Fruit fly (Drosophila melanogaster) whole organism, embryonic: ENCODE results near the gene CG33543.

ENCODE experiments used
- Atf-2 ChIP-seq: fragments of 200-800 bp; sonication (Bioruptor generic); optimal IDR thresholded peaks from 2 replicates; lab custom pipeline; 2016; ENCODE audit warnings: missing biosample characterization, missing genetic modification characterization
- B-H1 ChIP-seq: fragments of 200-800 bp; sonication (Bioruptor generic); IDR thresholded peaks from 3 replicates; pipeline ENCODE4 v1.3.6; 2022; ENCODE audit warnings: missing biosample characterization, missing genetic modification characterization
- CG10366 ChIP-seq: fragments of 200-800 bp; sonication (Bioruptor generic); IDR thresholded peaks from 2 replicates; pipeline ENCODE4 v1.3.6; 2022; ENCODE audit warnings: missing biosample characterization, missing genetic modification characterization
- CG10543 ChIP-seq: fragments of 200-800 bp; sonication (Bioruptor generic); optimal IDR thresholded peaks from 3 replicates; lab custom pipeline; 2017; ENCODE audit warnings: missing biosample characterization, mild to moderate bottlenecking, missing genetic modification characterization, moderate library complexity
- CG14710 ChIP-seq: fragments of 200-800 bp; sonication (Bioruptor generic); optimal IDR thresholded peaks from 3 replicates; lab custom pipeline; 2019; ENCODE audit warnings: missing biosample characterization, mild to moderate bottlenecking, missing genetic modification characterization, moderate library complexity
- CG15479 ChIP-seq: fragments of 200-800 bp; sonication (Bioruptor generic); optimal IDR thresholded peaks from 3 replicates; lab custom pipeline; 2019; ENCODE audit warnings: missing biosample characterization, mild to moderate bottlenecking, missing genetic modification characterization, moderate library complexity
- CG1603 ChIP-seq: fragments of 200-800 bp; sonication (Bioruptor generic); optimal IDR thresholded peaks from 2 replicates; lab custom pipeline; 2019; ENCODE audit warnings: missing biosample characterization, mild to moderate bottlenecking, missing genetic modification characterization, moderate library complexity
- CG2116 ChIP-seq: fragments of 200-800 bp; sonication (Bioruptor generic); optimal IDR thresholded peaks from 3 replicates; lab custom pipeline; 2018; ENCODE audit warnings: missing biosample characterization, mild to moderate bottlenecking, missing genetic modification characterization
- CG34376 ChIP-seq: fragments of 200-800 bp; sonication (Bioruptor generic); optimal IDR thresholded peaks from 2 replicates; lab custom pipeline; 2018; ENCODE audit warnings: missing biosample characterization, mild to moderate bottlenecking, missing genetic modification characterization
- CG3838 ChIP-seq: fragments of 200-800 bp; sonication (Bioruptor generic); optimal IDR thresholded peaks from 3 replicates; lab custom pipeline; 2016; ENCODE audit warnings: missing biosample characterization, missing genetic modification characterization
- CG9215 ChIP-seq: fragments of 200-800 bp; sonication (Bioruptor generic); IDR thresholded peaks from 2 replicates; pipeline ENCODE4 v1.3.6; 2022; ENCODE audit warnings: missing biosample characterization, missing genetic modification characterization
- CoRest ChIP-seq: fragments of 200-800 bp; sonication (Bioruptor generic); optimal IDR thresholded peaks from 3 replicates; lab custom pipeline; 2018; ENCODE audit warnings: missing biosample characterization, mild to moderate bottlenecking, missing genetic modification characterization, moderate library complexity
- E2f2 ChIP-seq: fragments of 200-800 bp; sonication (Bioruptor generic); IDR thresholded peaks from 2 replicates; pipeline ENCODE4 v1.3.6; 2022; ENCODE audit warnings: missing biosample characterization, missing genetic modification characterization
- Ets65A ChIP-seq: fragments of 200-800 bp; sonication (Bioruptor generic); peaks from one replicate; lab custom pipeline; 2016; ENCODE audit warnings: missing biosample characterization, missing genetic modification characterization
- HmgD ChIP-seq: fragments of 200-800 bp; sonication (Bioruptor generic); optimal IDR thresholded peaks from 3 replicates; lab custom pipeline; 2016; ENCODE audit warnings: missing biosample characterization, missing genetic modification characterization
- Hr78 ChIP-seq, 2 experiments: fragments of 200-800 bp in 1 of 2; fragments of >200 bp in 1 of 2; sonication (Bioruptor generic) in 1 of 2; optimal IDR thresholded peaks; 2 replicates each; lab custom pipeline; 2017 to 2019; ENCODE audit warnings: missing biosample characterization in 2 of 2, missing genetic modification characterization in 2 of 2, mild to moderate bottlenecking in 1 of 2, moderate library complexity in 1 of 2
- Myb ChIP-seq: fragments of 200-800 bp; sonication (Bioruptor generic); optimal IDR thresholded peaks from 2 replicates; lab custom pipeline; 2016; ENCODE audit warnings: missing biosample characterization, missing genetic modification characterization
- Oaz ChIP-seq: fragments of 200-800 bp; sonication (Bioruptor generic); IDR thresholded peaks from 2 replicates; pipeline ENCODE4 v1.3.6; 2022; ENCODE audit warnings: missing biosample characterization, missing genetic modification characterization
- Ssrp ChIP-seq: fragments of 200-800 bp; sonication (Bioruptor generic); optimal IDR thresholded peaks from 2 replicates; lab custom pipeline; 2018; ENCODE audit warnings: missing biosample characterization, mild to moderate bottlenecking, missing genetic modification characterization, moderate library complexity
- ase ChIP-seq: fragments of 200-800 bp; sonication (Bioruptor generic); IDR thresholded peaks from 3 replicates; pipeline ENCODE4 v1.3.6; 2022; ENCODE audit warnings: missing biosample characterization, missing genetic modification characterization
- chm ChIP-seq: fragments of 200-800 bp; sonication (Bioruptor generic); IDR thresholded peaks from 2 replicates; pipeline ENCODE4 v1.3.6; 2022; ENCODE audit warnings: missing biosample characterization, missing genetic modification characterization
- crp ChIP-seq, 2 experiments: fragments of 200-800 bp; sonication (Bioruptor generic); optimal IDR thresholded peaks; 2 replicates in 1 of 2; 3 replicates in 1 of 2; lab custom pipeline; 2017; ENCODE audit warnings: missing biosample characterization in 2 of 2, missing genetic modification characterization in 2 of 2, mild to moderate bottlenecking in 1 of 2, moderate library complexity in 1 of 2
- dysf ChIP-seq: fragments of 200-800 bp; sonication (Bioruptor generic); IDR thresholded peaks from 3 replicates; pipeline ENCODE4 v1.3.6; 2022; ENCODE audit warnings: missing biosample characterization, missing genetic modification characterization
- exex ChIP-seq: fragments of 200-800 bp; sonication (Bioruptor generic); optimal IDR thresholded peaks from 4 replicates; lab custom pipeline; 2018; ENCODE audit warnings: missing biosample characterization, mild to moderate bottlenecking, missing genetic modification characterization, moderate library complexity
- fd3F ChIP-seq: fragments of 200-800 bp; sonication (Bioruptor generic); optimal IDR thresholded peaks from 2 replicates; lab custom pipeline; 2018; ENCODE audit warnings: missing biosample characterization, mild to moderate bottlenecking, missing genetic modification characterization, moderate library complexity
- grn ChIP-seq: fragments of 200-800 bp; sonication (Bioruptor generic); optimal IDR thresholded peaks from 3 replicates; lab custom pipeline; 2017; ENCODE audit warnings: missing biosample characterization, missing genetic modification characterization
- hb ChIP-seq: fragments of 200-800 bp; sonication (Bioruptor generic); IDR thresholded peaks from 3 replicates; pipeline ENCODE4 v1.3.6; 2022; ENCODE audit warnings: missing biosample characterization, missing genetic modification characterization; ENCODE audit not compliant: partially characterized antibody
- mirr ChIP-seq: fragments of 200-800 bp; sonication (Bioruptor generic); optimal IDR thresholded peaks from 3 replicates; lab custom pipeline; 2018; ENCODE audit warnings: missing biosample characterization, mild to moderate bottlenecking, missing genetic modification characterization
- p53 ChIP-seq: fragments of 200-800 bp; sonication (Bioruptor generic); optimal IDR thresholded peaks from 2 replicates; lab custom pipeline; 2016; ENCODE audit warnings: missing biosample characterization, missing genetic modification characterization
- pzg ChIP-seq: fragments of 200-800 bp; sonication (Bioruptor generic); optimal IDR thresholded peaks from 3 replicates; lab custom pipeline; 2018; ENCODE audit warnings: missing biosample characterization, mild to moderate bottlenecking, missing genetic modification characterization, moderate library complexity
- sens ChIP-seq: fragments of 200-800 bp; sonication (Bioruptor generic); peaks from one replicate; lab custom pipeline; 2016; ENCODE audit warnings: missing biosample characterization, missing genetic modification characterization
- sisA ChIP-seq: fragments of 200-800 bp; sonication (Bioruptor generic); IDR thresholded peaks from 2 replicates; pipeline ENCODE4 v1.3.6; 2022; ENCODE audit warnings: missing biosample characterization, missing genetic modification characterization
- toy ChIP-seq: fragments of 200-800 bp; sonication (Bioruptor generic); IDR thresholded peaks from 2 replicates; pipeline ENCODE4 v1.3.6; 2022; ENCODE audit warnings: missing biosample characterization, missing genetic modification characterization
- trem ChIP-seq: fragments of 200-800 bp; optimal IDR thresholded peaks from 3 replicates; lab custom pipeline; 2019; ENCODE audit warnings: missing biosample characterization, mild to moderate bottlenecking, missing genetic modification characterization, moderate library complexity
- unc-4 ChIP-seq: fragments of 200-800 bp; sonication (Bioruptor generic); IDR thresholded peaks from 2 replicates; pipeline ENCODE4 v1.3.6; 2022; ENCODE audit warnings: missing biosample characterization, missing genetic modification characterization; ENCODE audit not compliant: partially characterized antibody
- yki ChIP-seq: fragments of >200 bp; optimal IDR thresholded peaks from 3 replicates; lab custom pipeline; 2018
- z ChIP-seq: fragments of 200-800 bp; sonication (Bioruptor generic); IDR thresholded peaks from 3 replicates; pipeline ENCODE4 v1.3.6; 2022; ENCODE audit warnings: missing biosample characterization, missing genetic modification characterization
- zfh2 ChIP-seq: fragments of 200-800 bp; sonication (Bioruptor generic); optimal IDR thresholded peaks from 2 replicates; lab custom pipeline; 2016; ENCODE audit warnings: missing biosample characterization, missing genetic modification characterization

The CG33543 gene

dm6 chr2L:2045265-2045664, 39.2 kb upstream of the CG33543 start, which contains the start of gene Kebab (continued):
- TF ChIP-seq CG14710 (tag; lab: Kevin White, UChicago) (peak; percentile 36), Myb (peak; percentile 67), pzg (GFP tag; lab: Kevin White, UChicago) (peak; percentile 17), crp (GFP tag; optimal IDR thresholded peaks at IDR 0.05; lab: Kevin White, UChicago) (peak in 1 of 2 experiments; percentile 77), fd3F (GFP tag; lab: Kevin White, UChicago) (no peak), B-H1 (GFP tag; lab: Robert Waterston, UW) (no peak), Hr78 (GFP tag; optimal IDR thresholded peaks at IDR 0.05; lab: Kevin White, UChicago) (no peak), CG2116 (GFP tag; lab: Kevin White, UChicago) (peak; percentile 64), CG1603 (no peak), trem (tag; lab: Kevin White, UChicago) (peak; percentile 62), E2f2 (GFP tag; lab: Robert Waterston, UW) (peak; percentile 25; the same call in 1 of the 2 replicates)

dm6 chr2L:2044826-2045225, 38.7 kb upstream of the CG33543 start:
- TF ChIP-seq CG15479 (GFP tag; lab: Kevin White, UChicago) (no peak), sisA (GFP tag; lab: Robert Waterston, UW) (no peak), CoRest (no peak), zfh2 (no peak), HmgD (GFP tag; lab: Kevin White, UChicago) (no peak), p53 (GFP tag; lab: Kevin White, UChicago) (no peak), sens (GFP tag; lab: Kevin White, UChicago) (peak; percentile 24), chm (GFP tag; lab: Robert Waterston, UW) (no peak), dysf (GFP tag; lab: Robert Waterston, UW) (no peak), hb (GFP tag; lab: Robert Waterston, UW) (peak; percentile 56; the same call in 1 of the 3 replicates), Ets65A (GFP tag; lab: Kevin White, UChicago) (peak; percentile 68)

dm6 chr2L:2042072-2042471, 36.0 kb upstream of the CG33543 start:
- TF ChIP-seq yki (no peak), Ets65A (GFP tag; lab: Kevin White, UChicago) (peak; percentile 45)

dm6 chr2L:2039458-2039857, 33.3 kb upstream of the CG33543 start:
- TF ChIP-seq pzg (GFP tag; lab: Kevin White, UChicago) (no peak), Ssrp (tag; lab: Kevin White, UChicago) (no peak), exex (tag; lab: Kevin White, UChicago) (peak; percentile 84), ase (no peak), CG3838 (GFP tag; lab: Kevin White, UChicago) (no peak), Oaz (GFP tag; lab: Robert Waterston, UW) (no peak), unc-4 (GFP tag; lab: Robert Waterston, UW) (no peak), mirr (peak; percentile 86), z (GFP tag; lab: Robert Waterston, UW) (no peak), CG10543 (peak; percentile 15), grn (peak; percentile 49), CG10366 (GFP tag; lab: Robert Waterston, UW) (no peak), CG9215 (GFP tag; lab: Robert Waterston, UW) (no peak), CG34376 (GFP tag; lab: Kevin White, UChicago) (peak; percentile 74), Atf-2 (GFP tag; lab: Kevin White, UChicago) (no peak), toy (GFP tag; lab: Robert Waterston, UW) (no peak)
